Worm (Caenorhabditis elegans): Measurements from ENCODE around the gene pri-1.

- TF ChIP-seq him-1 (tag; optimal IDR thresholded peaks at IDR 0.05) (no peak), W03F9.2 (tag; optimal IDR thresholded peaks at IDR 0.05) (no peak), dao-5 (tag; optimal IDR thresholded peaks at IDR 0.05) (no peak)
Observed at ce11 chrIII:9623460-9623859, 9.4 kb upstream of the pri-1 start.

Data from whole organism, L4/young adult.